Worm (Caenorhabditis elegans) whole organism, L2 larva: ENCODE data around the gene M6.11.

Experiments
- ama-1 ChIP-seq: fragments of 150-350 bp; optimal IDR thresholded peaks from 2 replicates; lab custom pipeline; 2018; ENCODE audit warnings: inconsistent platforms
- ceh-82 ChIP-seq: fragments of 150-350 bp; optimal IDR thresholded peaks from 2 replicates; lab custom pipeline; 2014; ENCODE audit warnings: missing biosample characterization, missing genetic modification characterization
- elt-3 ChIP-seq: sonication (generic microtip); optimal IDR thresholded peaks from 2 replicates; lab custom pipeline; 2017; ENCODE audit warnings: missing biosample characterization, missing genetic modification characterization

- no peak for TF ChIP-seq elt-3
- TF ChIP-seq ama-1 (lab: Kevin White, UChicago) = no peak
- no peak for TF ChIP-seq ceh-82 (tag; lab: Kevin White, UChicago)
Measured at ce11 chrX:599476-599875, 41.9 kb downstream of the M6.11 start, which contains the start of gene F13C5.3.
